Fruit fly (Drosophila melanogaster) whole organism, embryonic: Measurements from ENCODE around the gene Cdc16.

Experiments used
- Adf1 ChIP-seq: fragments of 200-800 bp; sonication (Bioruptor generic); IDR thresholded peaks from 2 replicates; pipeline ENCODE4 v1.3.6; 2022; ENCODE audit warnings: missing biosample characterization, missing genetic modification characterization
- Bteb2 ChIP-seq: fragments of 200-800 bp; sonication (Bioruptor generic); optimal IDR thresholded peaks from 2 replicates; lab custom pipeline; 2016; ENCODE audit warnings: missing biosample characterization, missing genetic modification characterization
- C15 ChIP-seq: fragments of 200-800 bp; sonication (Bioruptor generic); IDR thresholded peaks from 3 replicates; pipeline ENCODE4 v1.3.6; 2022; ENCODE audit warnings: missing biosample characterization, missing genetic modification characterization
- CG10274 ChIP-seq: fragments of 200-800 bp; sonication (Bioruptor generic); optimal IDR thresholded peaks from 3 replicates; lab custom pipeline; 2017; ENCODE audit warnings: missing biosample characterization, mild to moderate bottlenecking, missing genetic modification characterization
- CG10431 ChIP-seq: fragments of 200-800 bp; sonication (Bioruptor generic); optimal IDR thresholded peaks from 3 replicates; lab custom pipeline; 2018; ENCODE audit warnings: missing biosample characterization, mild to moderate bottlenecking, missing genetic modification characterization
- CG11695 ChIP-seq: fragments of 200-800 bp; sonication (Bioruptor generic); IDR thresholded peaks from 3 replicates; pipeline ENCODE4 v1.3.6; 2022; ENCODE audit warnings: missing biosample characterization, missing genetic modification characterization
- CG14050 ChIP-seq: fragments of 200-800 bp; sonication (Bioruptor generic); IDR thresholded peaks from 3 replicates; pipeline ENCODE4 v1.3.6; 2022; ENCODE audit warnings: missing biosample characterization, missing genetic modification characterization
- CG14710 ChIP-seq: fragments of 200-800 bp; sonication (Bioruptor generic); optimal IDR thresholded peaks from 3 replicates; lab custom pipeline; 2019; ENCODE audit warnings: missing biosample characterization, mild to moderate bottlenecking, missing genetic modification characterization, moderate library complexity
- CG14860 ChIP-seq: fragments of 200-800 bp; sonication (Bioruptor generic); IDR thresholded peaks from 3 replicates; pipeline ENCODE4 v1.3.6; 2022; ENCODE audit warnings: missing biosample characterization, missing genetic modification characterization; ENCODE audit not compliant: partially characterized antibody
- CG15269 ChIP-seq: fragments of 200-800 bp; sonication (Bioruptor generic); optimal IDR thresholded peaks from 2 replicates; lab custom pipeline; 2018; ENCODE audit warnings: missing biosample characterization, mild to moderate bottlenecking, missing genetic modification characterization, moderate library complexity
- CG1602 ChIP-seq: fragments of 200-800 bp; sonication (Bioruptor generic); optimal IDR thresholded peaks from 3 replicates; lab custom pipeline; 2016; ENCODE audit warnings: missing biosample characterization, missing genetic modification characterization
- CG2678 ChIP-seq: fragments of 200-800 bp; sonication (Bioruptor generic); optimal IDR thresholded peaks from 3 replicates; lab custom pipeline; 2019; ENCODE audit warnings: missing biosample characterization, mild to moderate bottlenecking, missing genetic modification characterization, moderate library complexity
- CG2712 ChIP-seq: fragments of 200-800 bp; optimal IDR thresholded peaks from 3 replicates; lab custom pipeline; 2019; ENCODE audit warnings: missing biosample characterization, mild to moderate bottlenecking, missing genetic modification characterization, moderate library complexity
- CG2875 ChIP-seq: fragments of 200-800 bp; sonication (Bioruptor generic); optimal IDR thresholded peaks from 2 replicates; lab custom pipeline; 2017; ENCODE audit warnings: missing biosample characterization, mild to moderate bottlenecking, missing genetic modification characterization, missing genetic modification reagents
- CG4617 ChIP-seq: fragments of 200-800 bp; sonication (Bioruptor generic); optimal IDR thresholded peaks from 3 replicates; lab custom pipeline; 2016; ENCODE audit warnings: missing biosample characterization, missing genetic modification characterization, borderline replicate concordance
- CG5180 ChIP-seq: fragments of 200-800 bp; sonication (Bioruptor generic); optimal IDR thresholded peaks from 3 replicates; lab custom pipeline; 2017; ENCODE audit warnings: missing biosample characterization, missing genetic modification characterization, mild to moderate bottlenecking, moderate library complexity, missing genetic modification reagents
- CG6254 ChIP-seq: fragments of 200-800 bp; sonication (Bioruptor generic); optimal IDR thresholded peaks from 3 replicates; lab custom pipeline; 2017; ENCODE audit warnings: mild to moderate bottlenecking, missing biosample characterization, missing genetic modification reagents, missing genetic modification characterization
- CG7963 ChIP-seq: fragments of 200-800 bp; sonication (Bioruptor generic); IDR thresholded peaks from 3 replicates; pipeline ENCODE4 v1.3.6; 2022; ENCODE audit warnings: missing biosample characterization, missing genetic modification characterization; ENCODE audit not compliant: partially characterized antibody
- CG7987 ChIP-seq: fragments of 200-800 bp; sonication (Bioruptor generic); optimal IDR thresholded peaks from 2 replicates; lab custom pipeline; 2018; ENCODE audit warnings: missing biosample characterization, mild to moderate bottlenecking, missing genetic modification characterization, moderate library complexity
- CG9215 ChIP-seq: fragments of 200-800 bp; sonication (Bioruptor generic); IDR thresholded peaks from 2 replicates; pipeline ENCODE4 v1.3.6; 2022; ENCODE audit warnings: missing biosample characterization, missing genetic modification characterization
- Dll ChIP-seq: fragments of 200-800 bp; sonication (Bioruptor generic); IDR thresholded peaks from 4 replicates; pipeline ENCODE4 v1.3.6; 2022; ENCODE audit warnings: missing biosample characterization, missing genetic modification characterization; ENCODE audit not compliant: partially characterized antibody
- Doc2 ChIP-seq: fragments of 200-800 bp; sonication (Bioruptor generic); IDR thresholded peaks from 2 replicates; pipeline ENCODE4 v1.3.6; 2022; ENCODE audit warnings: missing biosample characterization, missing genetic modification characterization
- Dp ChIP-seq: fragments of 200-800 bp; sonication (Bioruptor generic); optimal IDR thresholded peaks from 2 replicates; lab custom pipeline; 2018; ENCODE audit warnings: missing biosample characterization, mild to moderate bottlenecking, missing genetic modification characterization, moderate library complexity
- GATAe ChIP-seq: fragments of 200-800 bp; sonication (Bioruptor generic); conservative IDR thresholded peaks from 2 replicates; pipeline ENCODE4 v1.3.6; 2022; ENCODE audit warnings: missing biosample characterization, missing genetic modification characterization
- Gug ChIP-seq: fragments of 200-800 bp; sonication (Bioruptor generic); IDR thresholded peaks from 4 replicates; pipeline ENCODE4 v1.3.6; 2022; ENCODE audit warnings: missing biosample characterization, missing genetic modification characterization
- Hsf ChIP-seq: fragments of 200-800 bp; sonication (Bioruptor generic); optimal IDR thresholded peaks from 3 replicates; lab custom pipeline; 2016; ENCODE audit warnings: missing biosample characterization, missing genetic modification characterization
- Kr ChIP-seq: fragments of 200-800 bp; sonication (Bioruptor generic); optimal IDR thresholded peaks from 2 replicates; lab custom pipeline; 2017; ENCODE audit warnings: missing biosample characterization, mild to moderate bottlenecking, missing genetic modification characterization
- Oaz ChIP-seq: fragments of 200-800 bp; sonication (Bioruptor generic); IDR thresholded peaks from 2 replicates; pipeline ENCODE4 v1.3.6; 2022; ENCODE audit warnings: missing biosample characterization, missing genetic modification characterization
- Stat92E ChIP-seq, 3 experiments: fragments of >200 bp in 2 of 3; fragments of 200-800 bp in 1 of 3; sonication (Bioruptor generic) in 1 of 3; optimal IDR thresholded peaks; 2 replicates each; lab custom pipeline; 2017 to 2019; ENCODE audit warnings: missing biosample characterization in 3 of 3, missing genetic modification characterization in 3 of 3, mild to moderate bottlenecking in 1 of 3, moderate library complexity in 1 of 3
- aop ChIP-seq: fragments of 200-800 bp; sonication (Bioruptor generic); IDR thresholded peaks from 2 replicates; pipeline ENCODE4 v1.3.6; 2022; ENCODE audit warnings: missing biosample characterization, missing genetic modification characterization
- bab2 ChIP-seq: fragments of 200-800 bp; sonication (Bioruptor generic); optimal IDR thresholded peaks from 2 replicates; lab custom pipeline; 2016; ENCODE audit warnings: missing biosample characterization, missing genetic modification characterization
- bigmax ChIP-seq: fragments of 200-800 bp; sonication (Bioruptor generic); optimal IDR thresholded peaks from 2 replicates; lab custom pipeline; 2018; ENCODE audit warnings: missing biosample characterization, mild to moderate bottlenecking, missing genetic modification characterization
- br ChIP-seq: fragments of >200 bp; optimal IDR thresholded peaks from 2 replicates; lab custom pipeline; 2017
- crp ChIP-seq, 2 experiments: fragments of 200-800 bp; sonication (Bioruptor generic); optimal IDR thresholded peaks; 2 replicates in 1 of 2; 3 replicates in 1 of 2; lab custom pipeline; 2017; ENCODE audit warnings: missing biosample characterization in 2 of 2, missing genetic modification characterization in 2 of 2, mild to moderate bottlenecking in 1 of 2, moderate library complexity in 1 of 2
- dimm ChIP-seq: fragments of 200-800 bp; sonication (Bioruptor generic); IDR thresholded peaks from 2 replicates; pipeline ENCODE4 v1.3.6; 2022; ENCODE audit warnings: missing biosample characterization, missing genetic modification characterization
- eve ChIP-seq, 2 experiments: fragments of >200 bp; optimal IDR thresholded peaks; 2 replicates each; lab custom pipeline; 2017; ENCODE audit warnings: missing biosample characterization in 2 of 2, missing genetic modification characterization in 2 of 2
- ftz-f1 ChIP-seq: fragments of 200-800 bp; sonication (Bioruptor generic); optimal IDR thresholded peaks from 2 replicates; lab custom pipeline; 2016; ENCODE audit warnings: missing biosample characterization, missing genetic modification characterization
- jing ChIP-seq: fragments of 200-800 bp; sonication (Bioruptor generic); optimal IDR thresholded peaks from 2 replicates; lab custom pipeline; 2018; ENCODE audit warnings: missing biosample characterization, mild to moderate bottlenecking, missing genetic modification characterization
- mld ChIP-seq: fragments of 200-800 bp; sonication (Bioruptor generic); IDR thresholded peaks from 3 replicates; pipeline ENCODE4 v1.3.6; 2022; ENCODE audit warnings: missing biosample characterization, missing genetic modification characterization; ENCODE audit not compliant: partially characterized antibody
- nau ChIP-seq: fragments of 200-800 bp; sonication (Bioruptor generic); optimal IDR thresholded peaks from 3 replicates; lab custom pipeline; 2017; ENCODE audit warnings: missing biosample characterization, mild to moderate bottlenecking, missing genetic modification characterization, missing genetic modification reagents
- nerfin-1 ChIP-seq: fragments of 200-800 bp; sonication (Bioruptor generic); optimal IDR thresholded peaks from 3 replicates; lab custom pipeline; 2019; ENCODE audit warnings: missing biosample characterization, mild to moderate bottlenecking, missing genetic modification characterization, moderate library complexity
- ranshi ChIP-seq: fragments of 200-800 bp; sonication (Bioruptor generic); IDR thresholded peaks from 2 replicates; pipeline ENCODE4 v1.3.6; 2022; ENCODE audit warnings: missing biosample characterization, missing genetic modification characterization
- row ChIP-seq: fragments of 200-800 bp; sonication (Bioruptor generic); IDR thresholded peaks from 3 replicates; pipeline ENCODE4 v1.3.6; 2022; ENCODE audit warnings: missing biosample characterization, missing genetic modification characterization
- slp2 ChIP-seq: fragments of 200-800 bp; sonication (Bioruptor generic); optimal IDR thresholded peaks from 2 replicates; lab custom pipeline; 2016; ENCODE audit warnings: missing biosample characterization, missing genetic modification characterization
- tin ChIP-seq: fragments of 200-800 bp; sonication (Bioruptor generic); optimal IDR thresholded peaks from 3 replicates; lab custom pipeline; 2016; ENCODE audit warnings: missing biosample characterization, missing genetic modification characterization
- tio ChIP-seq: fragments of 200-800 bp; sonication (Bioruptor generic); optimal IDR thresholded peaks from 2 replicates; lab custom pipeline; 2017; ENCODE audit warnings: missing biosample characterization, missing genetic modification characterization, inconsistent platforms
- vnd ChIP-seq: fragments of 200-800 bp; sonication (Bioruptor generic); IDR thresholded peaks from 3 replicates; pipeline ENCODE4 v1.3.6; 2022; ENCODE audit warnings: missing biosample characterization, missing genetic modification characterization; ENCODE audit not compliant: partially characterized antibody
- wdn ChIP-seq: fragments of 200-800 bp; sonication (Bioruptor generic); IDR thresholded peaks from 2 replicates; pipeline ENCODE4 v1.3.6; 2022; ENCODE audit warnings: missing biosample characterization, missing genetic modification characterization
- wor ChIP-seq: fragments of 200-800 bp; sonication (Bioruptor generic); IDR thresholded peaks from 2 replicates; pipeline ENCODE4 v1.3.6; 2022; ENCODE audit warnings: missing biosample characterization, missing genetic modification characterization

Gene Cdc16

DNA sequence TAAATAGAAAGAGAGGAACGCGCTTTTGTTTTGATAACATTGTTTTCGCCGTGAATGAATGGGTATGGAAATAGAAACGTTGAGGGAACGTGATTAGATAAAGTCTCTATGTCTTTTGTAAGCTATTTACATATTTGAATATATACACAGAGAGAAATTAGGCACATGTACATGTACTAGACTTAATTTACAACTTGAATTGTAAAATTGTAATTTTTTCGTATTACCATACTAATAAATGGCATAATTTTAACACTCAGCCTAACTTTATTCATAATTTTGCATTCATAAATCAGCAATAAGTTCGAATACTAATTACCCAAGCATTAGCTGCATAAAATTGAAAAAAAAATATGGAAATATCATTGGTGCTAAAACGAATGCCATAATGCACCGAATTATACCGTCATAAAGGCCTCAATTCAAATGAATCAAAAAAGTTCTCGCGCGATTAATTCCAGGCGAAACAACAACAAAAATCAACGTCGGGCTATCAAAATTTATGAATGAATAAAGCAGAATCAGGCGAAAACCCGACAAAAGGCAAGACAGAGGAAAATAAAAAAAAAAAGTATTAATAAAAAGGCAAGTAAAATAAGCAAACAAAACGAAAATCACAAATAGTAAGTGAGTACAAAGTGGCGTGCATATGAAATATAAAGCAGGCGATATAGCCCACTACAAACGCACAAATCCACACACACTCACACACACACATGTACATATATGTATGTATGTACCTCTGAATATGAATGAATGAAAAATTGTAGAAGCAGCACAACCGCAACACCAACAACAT lies 51.7 kb downstream of the Cdc16 start (continued):
- TF ChIP-seq Doc2 (GFP tag; lab: Robert Waterston, UW) (no peak), bigmax (no peak), CG9215 (GFP tag; lab: Robert Waterston, UW) (0 out of 2 replicates have a peak, but pooled peaks have one; percentile 5), CG2875 (GFP tag; lab: Kevin White, UChicago) (peak; percentile 72), aop (GFP tag; lab: Robert Waterston, UW) (no peak), Dp (GFP tag; lab: Kevin White, UChicago) (no peak), mld (GFP tag; lab: Robert Waterston, UW) (no peak), CG10431 (no peak), Gug (GFP tag; lab: Robert Waterston, UW) (no peak), GATAe (GFP tag; lab: Robert Waterston, UW) (no peak), slp2 (GFP tag; lab: Kevin White, UChicago) (peak; percentile 24), eve (GFP tag; optimal IDR thresholded peaks at IDR 0.05; lab: Kevin White, UChicago) (no peak), ranshi (peak; percentile 17; the same call in 1 of the 2 replicates), CG14860 (GFP tag; lab: Robert Waterston, UW) (no peak), CG4617 (GFP tag; lab: Kevin White, UChicago) (no peak), Kr (GFP tag; lab: Kevin White, UChicago) (no peak), CG2678 (tag; lab: Kevin White, UChicago) (peak; percentile 79), C15 (GFP tag; lab: Robert Waterston, UW) (0 out of 3 replicates have a peak, but pooled peaks have one; percentile 27), wor (GFP tag; lab: Robert Waterston, UW) (peak; percentile 46; the same call in 1 of the 2 replicates), dimm (GFP tag; lab: Robert Waterston, UW) (no peak), CG15269 (peak; percentile 39), jing (GFP tag; lab: Kevin White, UChicago) (peak; percentile 34), tio (GFP tag; lab: Kevin White, UChicago) (peak; percentile 51), Oaz (GFP tag; lab: Robert Waterston, UW) (no peak), vnd (GFP tag; lab: Robert Waterston, UW) (no peak), Bteb2 (GFP tag; lab: Kevin White, UChicago) (peak; percentile 46), CG1602 (GFP tag; lab: Kevin White, UChicago) (peak; percentile 35), CG6254 (peak; percentile 28), ftz-f1 (GFP tag; lab: Kevin White, UChicago) (no peak), Adf1 (no peak), CG14710 (peak; percentile 61), CG14050 (GFP tag; lab: Robert Waterston, UW) (no peak), wdn (no peak), Dll (GFP tag; lab: Robert Waterston, UW) (no peak), crp (GFP tag; optimal IDR thresholded peaks at IDR 0.05; lab: Kevin White, UChicago) (no peak), CG2712 (tag; lab: Kevin White, UChicago) (peak; percentile 72), CG10274 (GFP tag; lab: Kevin White, UChicago) (no peak), CG7987 (no peak), CG11695 (GFP tag; lab: Robert Waterston, UW) (0 out of 3 replicates have a peak, but pooled peaks have one; percentile 24), tin (peak; percentile 29), br (lab: Kevin White, UChicago) (no peak), Stat92E (GFP tag; optimal IDR thresholded peaks at IDR 0.05; lab: Kevin White, UChicago) (no peak), nau (GFP tag; lab: Kevin White, UChicago) (peak; percentile 26), CG5180 (GFP tag; lab: Kevin White, UChicago) (peak; percentile 30), nerfin-1 (tag; lab: Kevin White, UChicago) (peak; percentile 50), Hsf (GFP tag; lab: Kevin White, UChicago) (no peak), row (GFP tag; lab: Robert Waterston, UW) (no peak; the same call in 2 of the 3 replicates), bab2 (GFP tag; lab: Kevin White, UChicago) (peak; percentile 32), CG7963 (GFP tag; lab: Robert Waterston, UW) (no peak)
